Fruit fly (Drosophila melanogaster): Measurements from ENCODE around the gene CG42788.

CG42788 gene

DNA sequence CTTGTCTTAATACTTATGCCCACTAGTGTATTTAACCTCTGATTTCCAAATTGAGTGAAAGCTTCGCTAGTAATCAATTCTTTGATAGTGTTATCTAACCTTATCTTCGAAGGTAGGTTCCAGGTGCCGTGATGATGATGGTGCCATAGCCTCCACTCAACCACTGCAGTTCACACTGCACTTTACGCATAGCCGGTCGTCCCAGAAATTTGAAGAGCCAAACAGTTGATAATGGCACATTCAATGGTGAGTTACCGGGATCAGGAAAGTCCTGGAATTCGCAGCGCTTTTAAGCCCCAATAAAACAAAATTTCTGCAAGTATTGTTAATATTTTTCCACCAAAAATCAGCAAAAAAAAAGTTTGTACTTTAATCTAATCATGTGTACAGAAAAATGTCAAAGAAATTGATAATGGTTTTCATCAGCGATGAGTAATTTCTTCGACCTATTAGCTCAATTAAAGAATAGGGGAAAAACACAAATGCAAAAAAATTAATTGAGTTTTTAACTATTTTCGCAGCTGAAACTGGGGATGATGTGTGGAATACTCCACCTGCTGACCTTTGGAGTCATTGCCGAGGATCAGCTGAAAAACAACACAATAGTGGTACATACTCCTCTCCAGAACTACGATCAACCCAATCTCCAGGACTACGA is 8.2 kb upstream of the CG42788 start, which contains the start of gene CG3987 (continued):
- TF ChIP-seq CG10147 (GFP tag; optimal IDR thresholded peaks at IDR 0.05) (no peak), ATbp (GFP tag; optimal IDR thresholded peaks at IDR 0.05) (no peak)

DNA sequence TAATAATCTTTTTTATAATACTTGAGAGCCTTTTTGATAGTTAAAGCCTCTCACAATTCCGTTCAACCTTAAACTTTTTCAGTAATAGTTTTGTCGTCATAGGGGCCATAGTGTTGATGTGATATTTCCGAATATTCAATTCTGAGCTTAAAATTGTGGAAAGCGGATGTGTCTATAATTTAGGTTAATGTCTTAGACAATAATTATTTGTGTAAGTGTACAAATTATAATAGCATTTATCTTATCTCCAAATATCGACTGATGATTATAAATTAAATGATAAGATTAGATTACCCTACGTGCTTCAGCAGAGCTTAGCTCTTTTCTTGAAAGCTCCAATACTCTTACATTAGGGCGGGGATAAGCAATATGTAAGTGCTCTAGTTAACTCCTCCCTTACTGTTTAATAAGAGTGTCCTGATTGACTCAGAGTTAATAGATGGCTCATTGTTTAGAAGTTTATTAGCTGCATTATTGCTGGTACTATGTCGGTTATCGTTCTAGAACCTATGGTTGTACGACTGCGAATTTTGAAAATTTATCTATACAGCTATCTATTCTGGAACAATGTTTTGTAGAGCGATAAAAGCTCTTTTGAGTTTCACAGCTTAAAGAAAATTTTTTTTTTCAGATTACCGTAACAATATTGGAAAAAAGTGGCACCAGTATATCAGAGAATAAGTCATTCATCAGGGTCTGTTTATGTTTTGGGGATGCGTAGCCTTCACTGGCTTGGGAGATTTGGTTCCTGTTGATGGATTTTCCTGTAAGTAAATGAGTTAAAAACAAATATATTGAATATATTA is 7.5 kb upstream of the CG42788 start:
- TF ChIP-seq zf30C (GFP tag; optimal IDR thresholded peaks at IDR 0.05) (peak; percentile 72), Hmr (GFP tag; optimal IDR thresholded peaks at IDR 0.05) (peak; percentile 46), CG3163 (GFP tag; optimal IDR thresholded peaks at IDR 0.05) (peak; percentile 51), PHDP (tag; optimal IDR thresholded peaks at IDR 0.05) (peak; percentile 32), slbo (GFP tag; IDR thresholded peaks at IDR 0.05) (peak; percentile 39; the same call in 1 of the 2 replicates), Dek (tag; optimal IDR thresholded peaks at IDR 0.05) (peak; percentile 9), jing (GFP tag; optimal IDR thresholded peaks at IDR 0.05) (peak; percentile 6), otp (GFP tag; IDR thresholded peaks at IDR 0.05) (no peak), D19A (tag; optimal IDR thresholded peaks at IDR 0.05) (peak; percentile 69), Bdp1 (GFP tag; optimal IDR thresholded peaks at IDR 0.05) (no peak), gem (tag; optimal IDR thresholded peaks at IDR 0.05) (peak; percentile 58), CG2678 (tag; optimal IDR thresholded peaks at IDR 0.05) (peak; percentile 43), CG7271 (tag; optimal IDR thresholded peaks at IDR 0.05) (no peak), shn (GFP tag; optimal IDR thresholded peaks at IDR 0.05) (peak; percentile 31), seq (GFP tag; IDR thresholded peaks at IDR 0.05) (peak; percentile 30; the same call in 1 of the 2 replicates), dysf (GFP tag; IDR thresholded peaks at IDR 0.05) (0 out of 3 replicates have a peak, but pooled peaks have one; percentile 21), org-1 (GFP tag; optimal IDR thresholded peaks at IDR 0.05) (peak; percentile 15), vvl (GFP tag; IDR thresholded peaks at IDR 0.05) (no peak), CG31388 (GFP tag; optimal IDR thresholded peaks at IDR 0.05) (no peak), fu2 (GFP tag; optimal IDR thresholded peaks at IDR 0.05) (peak; percentile 39), Dip3 (GFP tag; optimal IDR thresholded peaks at IDR 0.05) (peak; percentile 42), CG1647 (GFP tag; optimal IDR thresholded peaks at IDR 0.05) (no peak), Fer2 (tag; optimal IDR thresholded peaks at IDR 0.05) (no peak), CG3847 (GFP tag; IDR thresholded peaks at IDR 0.05) (peak; percentile 35), Med (GFP tag) (peak; percentile 61), phol (tag; optimal IDR thresholded peaks at IDR 0.05) (peak; percentile 32), CG8924 (tag; optimal IDR thresholded peaks at IDR 0.05) (peak; percentile 13), Camta (GFP tag; optimal IDR thresholded peaks at IDR 0.05) (peak; percentile 19), CG13775 (GFP tag; optimal IDR thresholded peaks at IDR 0.05) (peak; percentile 25), CG1024 (GFP tag; IDR thresholded peaks at IDR 0.05) (no peak), br (optimal IDR thresholded peaks at IDR 0.05) (no peak), CG16863 (GFP tag; optimal IDR thresholded peaks at IDR 0.05) (peak; percentile 12), stwl (tag; optimal IDR thresholded peaks at IDR 0.05) (no peak), bcd (GFP tag; optimal IDR thresholded peaks at IDR 0.05) (peak; percentile 10), Vsx1 (GFP tag; optimal IDR thresholded peaks at IDR 0.05) (peak; percentile 77), CG2875 (GFP tag; optimal IDR thresholded peaks at IDR 0.05) (no peak), CG10209 (GFP tag; optimal IDR thresholded peaks at IDR 0.05) (peak; percentile 53), CG4424 (GFP tag; optimal IDR thresholded peaks at IDR 0.05) (no peak), Dll (GFP tag; IDR thresholded peaks at IDR 0.05; ENCODE audit: partially characterized antibody) (no peak), bsh (GFP tag; optimal IDR thresholded peaks at IDR 0.05) (peak in 1 of 2 experiments; percentile 34), CG6689 (GFP tag; IDR thresholded peaks at IDR 0.05) (0 out of 2 replicates have a peak, but pooled peaks have one; percentile 29), CG17328 (GFP tag; IDR thresholded peaks at IDR 0.05) (0 out of 2 replicates have a peak, but pooled peaks have one; percentile 7), CG17385 (GFP tag; optimal IDR thresholded peaks at IDR 0.05) (peak; percentile 56), Atf-2 (GFP tag; optimal IDR thresholded peaks at IDR 0.05) (peak; percentile 24)
